Worm (Caenorhabditis elegans): ENCODE results near the gene str-57.
"Not testable (repeated sequence)": the region's sequence is repeated elsewhere in the genome, so short reads cannot be mapped to it uniquely, and the experiment has no call there.

The str-57 gene

DNA sequence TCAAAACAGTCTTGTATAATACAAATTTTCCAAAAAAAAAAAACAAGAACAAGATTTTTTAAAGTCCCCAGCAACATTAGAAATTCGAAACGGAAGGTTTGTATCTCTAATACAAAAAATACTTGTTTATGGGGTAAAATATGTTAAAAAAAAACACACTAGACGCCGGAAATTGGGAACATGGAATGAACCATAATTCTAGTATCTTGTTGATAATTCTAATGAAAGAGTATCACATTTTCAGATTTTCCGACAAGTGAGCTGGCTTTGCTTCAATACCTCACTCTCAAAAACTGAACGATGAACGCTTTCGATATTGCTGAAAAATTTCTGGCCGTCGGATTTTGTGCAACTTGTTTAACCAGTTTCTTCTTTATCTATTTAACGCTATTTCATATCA, 27.2 kb downstream of the str-57 start, which contains the start of gene str-60:
Gene str-60, plus strand, starts transcription at position 301 of the 400 bp plus-strand sequence.
- TF ChIP-seq him-1 (tag; optimal IDR thresholded peaks at IDR 0.05) (no peak), dao-5 (tag; optimal IDR thresholded peaks at IDR 0.05) (no peak), W03F9.2 (tag; optimal IDR thresholded peaks at IDR 0.05) (no peak)

DNA sequence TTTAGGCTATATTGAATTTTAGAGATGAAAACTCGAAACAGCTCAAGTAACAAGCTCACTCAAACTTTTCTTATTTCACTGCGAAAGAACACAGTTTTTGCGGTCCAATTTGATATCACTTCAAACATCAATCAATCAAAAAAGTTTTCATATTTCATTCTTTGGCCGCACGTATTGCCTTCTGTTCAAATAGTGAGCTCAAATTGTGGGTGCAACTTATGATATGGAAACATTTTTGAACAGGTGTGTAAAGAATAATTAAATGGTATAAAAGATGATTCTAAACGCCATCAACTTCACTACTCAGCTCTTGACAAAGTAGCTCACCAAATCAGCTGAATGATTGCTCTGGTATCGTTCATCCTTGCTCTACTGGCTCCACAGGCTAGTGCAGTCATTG, 29.2 kb downstream of the str-57 start, which contains the start of gene T06C12.14:
Gene T06C12.14, plus strand, starts transcription at position 301 of the 400 bp plus-strand sequence.
- TF ChIP-seq him-1 (tag; optimal IDR thresholded peaks at IDR 0.05) (no peak), W03F9.2 (tag; optimal IDR thresholded peaks at IDR 0.05) (no peak), dao-5 (tag; optimal IDR thresholded peaks at IDR 0.05) (no peak)

- no peak for TF ChIP-seq him-1 (tag; optimal IDR thresholded peaks at IDR 0.05)
- no peak for TF ChIP-seq W03F9.2 (tag; optimal IDR thresholded peaks at IDR 0.05)
- TF ChIP-seq dao-5 (tag; optimal IDR thresholded peaks at IDR 0.05): no peak
These were observed 30.1 kb downstream of the str-57 start for ce11 chrV:15900564-15900963.

DNA sequence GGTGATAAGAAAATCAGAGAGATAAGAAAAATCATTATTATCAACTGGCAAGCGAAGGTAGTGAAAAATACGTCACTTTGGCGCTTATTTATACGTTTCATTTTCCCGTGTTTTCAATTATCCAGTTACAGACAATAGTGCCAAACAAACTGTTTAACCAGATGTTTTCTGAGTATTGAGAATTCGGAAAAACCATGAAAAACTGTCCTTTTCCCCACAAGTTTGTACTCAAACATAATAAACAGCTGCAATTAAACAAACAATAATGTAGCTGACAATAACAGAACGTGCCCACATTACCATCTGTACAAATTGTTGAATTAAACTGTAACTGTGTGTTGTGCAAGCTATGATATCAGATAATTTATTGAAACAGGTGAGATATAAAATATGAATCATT, 35.1 kb downstream of the str-57 start, which contains the start of the genes F35E8.1 and F35E8.2:
Gene F35E8.1, minus strand, starts transcription at position 101 of the 400 bp plus-strand sequence.
Gene F35E8.2, plus strand, starts transcription at position 132 of the 400 bp plus-strand sequence.
- TF ChIP-seq W03F9.2, him-1, dao-5 (tag; optimal IDR thresholded peaks at IDR 0.05): not testable (repeated sequence)

DNA sequence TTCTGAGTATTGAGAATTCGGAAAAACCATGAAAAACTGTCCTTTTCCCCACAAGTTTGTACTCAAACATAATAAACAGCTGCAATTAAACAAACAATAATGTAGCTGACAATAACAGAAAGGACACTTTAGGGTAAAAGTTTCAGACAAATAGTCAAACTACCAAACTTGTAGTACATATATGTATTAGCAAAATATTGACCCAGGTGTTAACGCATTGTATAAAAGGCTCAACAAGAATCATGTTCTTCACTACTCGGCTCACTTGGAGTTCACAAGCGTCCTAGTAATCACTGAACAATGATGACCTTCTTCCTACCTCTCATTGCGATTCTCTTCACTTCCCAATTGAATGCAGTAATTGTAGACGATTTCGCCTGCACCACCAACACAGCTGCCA, 41.4 kb downstream of the str-57 start, which contains the start of gene F35E8.6:
Gene F35E8.6, plus strand, starts transcription at position 301 of the 400 bp plus-strand sequence.
- no peak for TF ChIP-seq W03F9.2 (tag; optimal IDR thresholded peaks at IDR 0.05)
- no peak for TF ChIP-seq him-1 (tag; optimal IDR thresholded peaks at IDR 0.05)
- no peak for TF ChIP-seq dao-5 (tag; optimal IDR thresholded peaks at IDR 0.05)

ce11 chrV:15912677-15913076, 42.2 kb downstream of the str-57 start:
- TF ChIP-seq W03F9.2 (tag; optimal IDR thresholded peaks at IDR 0.05): no peak
- TF ChIP-seq him-1 (tag; optimal IDR thresholded peaks at IDR 0.05): no peak
- TF ChIP-seq dao-5 (tag; optimal IDR thresholded peaks at IDR 0.05): no peak

DNA sequence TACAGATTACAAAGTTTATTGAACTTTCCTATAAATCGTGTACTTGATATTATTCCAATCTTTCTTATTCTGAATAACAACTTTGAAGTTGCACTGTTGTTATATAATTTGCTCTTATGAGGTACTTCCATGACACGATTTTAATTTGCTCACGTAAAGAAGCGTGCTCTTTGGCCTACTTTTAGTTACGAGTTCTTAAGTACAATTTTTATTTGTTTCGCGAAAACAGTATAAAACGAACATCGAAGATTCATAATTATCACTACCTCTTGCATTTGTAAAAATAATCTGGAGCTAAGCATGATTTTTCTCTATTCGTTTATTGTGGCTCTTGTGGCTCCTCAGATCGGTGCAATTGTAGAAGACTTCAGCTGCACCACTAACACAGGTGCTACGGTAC, 43.3 kb downstream of the str-57 start, which contains the start of gene F35E8.7:
Gene F35E8.7, plus strand, starts transcription at position 301 of the 400 bp plus-strand sequence.
- TF ChIP-seq W03F9.2 (tag; optimal IDR thresholded peaks at IDR 0.05): no peak
- TF ChIP-seq dao-5 (tag; optimal IDR thresholded peaks at IDR 0.05): no peak
- TF ChIP-seq him-1 (tag; optimal IDR thresholded peaks at IDR 0.05): no peak

DNA sequence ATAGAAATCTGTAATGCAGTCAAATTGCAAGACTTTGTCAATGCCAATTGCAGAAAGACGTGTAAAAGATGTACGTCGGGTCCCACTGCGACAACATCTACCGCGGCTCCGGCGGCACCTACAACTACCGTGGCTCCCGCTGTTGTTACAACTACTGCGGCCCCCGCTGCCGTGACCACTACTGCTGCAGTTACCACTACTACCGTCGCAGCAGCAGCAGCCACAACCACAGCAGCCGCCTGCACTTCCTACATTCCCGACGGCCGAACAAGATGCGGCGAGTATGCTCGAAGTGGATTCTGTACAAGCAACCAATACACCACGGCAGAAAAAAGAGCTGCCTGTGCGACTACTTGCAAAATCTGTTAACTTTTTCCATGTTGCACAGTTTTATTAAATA, 44.3 kb downstream of the str-57 start:
- no peak for TF ChIP-seq dao-5 (tag; optimal IDR thresholded peaks at IDR 0.05)
- TF ChIP-seq W03F9.2 (tag; optimal IDR thresholded peaks at IDR 0.05): no peak
- TF ChIP-seq him-1 (tag; optimal IDR thresholded peaks at IDR 0.05): no peak

DNA sequence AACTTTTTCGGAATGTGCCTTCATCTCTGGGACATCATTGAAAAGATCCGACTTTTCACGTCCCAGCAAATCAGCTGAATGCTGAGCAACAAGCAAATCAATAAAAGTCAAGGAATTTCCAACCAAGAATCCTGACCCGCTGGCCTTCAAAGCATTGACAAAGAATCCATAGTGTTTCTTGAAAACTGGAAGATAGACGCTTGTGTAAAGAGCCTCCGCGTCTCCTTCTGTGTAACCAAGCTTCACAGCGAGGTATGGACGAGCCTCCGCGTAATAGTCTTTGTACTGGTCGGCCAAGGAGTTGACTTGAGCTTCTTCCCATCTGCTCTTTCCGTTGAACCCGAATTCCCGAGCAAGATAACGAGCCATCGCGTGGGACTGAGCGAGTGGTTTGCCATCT, 44.9 kb downstream of the str-57 start:
- TF ChIP-seq him-1 (tag; optimal IDR thresholded peaks at IDR 0.05): no peak
- TF ChIP-seq W03F9.2 (tag; optimal IDR thresholded peaks at IDR 0.05): no peak
- no peak for TF ChIP-seq dao-5 (tag; optimal IDR thresholded peaks at IDR 0.05)

ce11 chrV:15915919-15916318, 45.5 kb downstream of the str-57 start, which contains the start of gene gst-38:
gst-38 (minus strand) TSS chrV:15916070.
- TF ChIP-seq W03F9.2 (tag; optimal IDR thresholded peaks at IDR 0.05): no peak
- no peak for TF ChIP-seq him-1 (tag; optimal IDR thresholded peaks at IDR 0.05)
- TF ChIP-seq dao-5 (tag; optimal IDR thresholded peaks at IDR 0.05): no peak

ce11 chrV:15917458-15917857, 47.0 kb downstream of the str-57 start, which contains the start of gene F35E8.9:
F35E8.9 (minus strand) TSS chrV:15917558.
- TF ChIP-seq him-1 (tag; optimal IDR thresholded peaks at IDR 0.05) (no peak), W03F9.2 (tag; optimal IDR thresholded peaks at IDR 0.05) (no peak), dao-5 (tag; optimal IDR thresholded peaks at IDR 0.05) (no peak)

DNA sequence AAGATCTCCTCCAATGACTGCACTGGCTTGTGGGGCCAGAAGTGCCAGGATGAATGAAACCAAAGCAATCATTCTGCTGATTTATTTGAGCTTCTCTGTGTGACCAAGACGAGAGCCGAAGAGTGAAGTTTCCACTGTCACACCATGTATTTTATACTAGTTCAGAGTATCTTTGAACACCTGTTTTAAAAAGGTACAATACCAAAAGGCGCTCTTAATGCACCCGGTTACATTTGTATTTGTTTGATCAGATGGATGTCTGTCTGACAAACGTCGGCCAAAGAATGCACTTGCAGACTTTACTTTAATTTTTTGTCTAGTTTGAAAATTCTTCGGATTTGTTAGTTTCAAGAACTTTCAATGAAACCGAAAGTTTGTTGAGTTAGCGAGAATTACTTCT, 49.8 kb downstream of the str-57 start, which contains the start of gene F35E8.10:
Gene F35E8.10, minus strand, starts transcription at position 101 of the 400 bp plus-strand sequence.
- no peak for TF ChIP-seq him-1 (tag; optimal IDR thresholded peaks at IDR 0.05)
- TF ChIP-seq W03F9.2 (tag; optimal IDR thresholded peaks at IDR 0.05): no peak
- TF ChIP-seq dao-5 (tag; optimal IDR thresholded peaks at IDR 0.05): no peak

ce11 chrV:15921102-15921501, 50.6 kb downstream of the str-57 start, which contains the start of gene cdr-1:
cdr-1 (plus strand) TSS chrV:15921309.
- TF ChIP-seq W03F9.2 (tag; optimal IDR thresholded peaks at IDR 0.05) (no peak), him-1 (tag; optimal IDR thresholded peaks at IDR 0.05) (no peak), dao-5 (tag; optimal IDR thresholded peaks at IDR 0.05) (no peak)
